Fruit fly (Drosophila melanogaster): ENCODE measurements around the gene Arr1.

DNA sequence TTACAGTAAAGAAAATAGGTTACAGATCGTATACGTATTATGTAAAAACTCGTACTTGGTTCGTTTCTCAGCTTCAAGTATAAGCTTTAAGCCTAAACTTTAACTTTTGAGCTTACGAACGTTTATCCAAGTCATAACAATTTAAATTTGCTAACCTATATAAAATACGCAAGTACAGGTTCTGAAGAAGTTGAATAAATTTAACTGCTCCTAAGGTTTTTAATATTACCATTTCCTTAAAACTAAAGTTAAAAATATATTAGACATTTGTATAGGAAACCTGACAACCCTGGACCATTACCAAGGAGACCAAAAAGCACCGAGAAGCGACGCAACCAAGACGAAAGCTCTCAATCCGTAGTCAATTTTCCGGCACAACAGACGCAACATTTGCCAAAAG is 41.6 kb downstream of the Arr1 start, which contains the start of gene CG5758:
- TF ChIP-seq Hr83 (GFP tag; optimal IDR thresholded peaks at IDR 0.05; ENCODE audit: poor library complexity, severe bottlenecking) (no peak), OdsH (GFP tag; optimal IDR thresholded peaks at IDR 0.05) (peak; percentile 41)
